Worm (Caenorhabditis elegans): Measurements from ENCODE around the gene lipl-1.

ce11 chrV:12941797-12942474 is 22.1 kb downstream of the lipl-1 start, which contains the start of gene T16G1.4:
- TF ChIP-seq him-1 (tag; optimal IDR thresholded peaks at IDR 0.05) (no peak), W03F9.2 (tag; optimal IDR thresholded peaks at IDR 0.05) (no peak), dao-5 (tag; optimal IDR thresholded peaks at IDR 0.05) (no peak)

All from whole organism, L4/young adult.